Worm (Caenorhabditis elegans) whole organism, L4 larva: ENCODE results near the gene F44B9.8.
A peak's percentile ranks its signal among the peaks of the same experiment; 100 is the strongest.

Experiments used
- D1046.2 ChIP-seq: fragments of 200-800 bp; sonication (Bioruptor generic); IDR thresholded peaks from 2 replicates; pipeline ENCODE4 v1.3.6; 2022; ENCODE audit warnings: missing genetic modification characterization, missing compliant biosample characterization
- F37D6.2 ChIP-seq: sonication (generic microtip); optimal IDR thresholded peaks from 2 replicates; lab custom pipeline; 2016; ENCODE audit warnings: mild to moderate bottlenecking, missing genetic modification characterization, missing compliant biosample characterization
- R02D3.7 ChIP-seq: fragments of 150-350 bp; sonication (generic microtip); optimal IDR thresholded peaks from 3 replicates; lab custom pipeline; 2014; ENCODE audit warnings: missing biosample characterization, missing genetic modification characterization
- Y105C5A.15 ChIP-seq: fragments of 200-800 bp; sonication (Bioruptor generic); IDR thresholded peaks from 2 replicates; pipeline ENCODE4 v1.3.6; 2022; ENCODE audit warnings: missing genetic modification characterization, missing compliant biosample characterization
- ZK546.5 ChIP-seq, 2 experiments: sonication (generic microtip); optimal IDR thresholded peaks; 2 replicates each; lab custom pipeline; 2017; ENCODE audit warnings: missing biosample characterization in 2 of 2, missing genetic modification characterization in 2 of 2
- aha-1 ChIP-seq: fragments of 150-350 bp; peaks from one replicate; lab custom pipeline; 2014; ENCODE audit warnings: missing biosample characterization, missing genetic modification characterization
- aly-2 ChIP-seq: sonication (generic microtip); optimal IDR thresholded peaks from 2 replicates; lab custom pipeline; 2018; ENCODE audit warnings: missing biosample characterization, missing genetic modification characterization
- ama-1 ChIP-seq: fragments of 150-350 bp; optimal IDR thresholded peaks from 2 replicates; lab custom pipeline; 2014; ENCODE audit warnings: inconsistent platforms, mixed read lengths
- ceh-28 ChIP-seq: fragments of 150-350 bp; optimal IDR thresholded peaks from 2 replicates; lab custom pipeline; 2014; ENCODE audit warnings: missing biosample characterization, missing genetic modification reagents, missing genetic modification characterization
- daf-12 ChIP-seq: fragments of 150-350 bp; optimal IDR thresholded peaks from 2 replicates; lab custom pipeline; 2014; ENCODE audit warnings: missing biosample characterization, missing genetic modification reagents, missing genetic modification characterization
- daf-16 ChIP-seq, 3 experiments: sonication (generic microtip); optimal IDR thresholded peaks; 2 replicates each; lab custom pipeline; 2016 to 2017; ENCODE audit warnings: missing genetic modification characterization in 3 of 3, missing genetic modification reagents in 3 of 3, mild to moderate bottlenecking in 2 of 3, missing compliant biosample characterization in 2 of 3, missing biosample characterization in 1 of 3, moderate library complexity in 1 of 3
- dmd-9 ChIP-seq: fragments of 200-800 bp; sonication (Bioruptor generic); IDR thresholded peaks from 2 replicates; pipeline ENCODE4 v1.3.6; 2022; ENCODE audit warnings: missing genetic modification reagents, missing genetic modification characterization, missing compliant biosample characterization
- dpl-1 ChIP-seq: fragments of 150-350 bp; optimal IDR thresholded peaks from 2 replicates; lab custom pipeline; 2014; ENCODE audit warnings: missing biosample characterization, missing genetic modification reagents, missing genetic modification characterization
- duxl-1 ChIP-seq: sonication (generic microtip); optimal IDR thresholded peaks from 2 replicates; lab custom pipeline; 2016; ENCODE audit warnings: mild to moderate bottlenecking, missing genetic modification characterization, moderate library complexity, missing compliant biosample characterization; ENCODE audit not compliant: poor library complexity
- fkh-10 ChIP-seq: fragments of 150-350 bp; optimal IDR thresholded peaks from 2 replicates; lab custom pipeline; 2014; ENCODE audit warnings: missing biosample characterization, missing genetic modification reagents, missing genetic modification characterization
- hlh-11 ChIP-seq: fragments of 200-800 bp; sonication (Bioruptor generic); optimal IDR thresholded peaks from 2 replicates; lab custom pipeline; 2018; ENCODE audit warnings: mild to moderate bottlenecking, missing genetic modification characterization, missing compliant biosample characterization
- hmg-1.1 ChIP-seq: fragments of 200-800 bp; sonication (Bioruptor generic); IDR thresholded peaks from 2 replicates; pipeline ENCODE4 v1.3.6; 2022; ENCODE audit warnings: missing genetic modification reagents, missing genetic modification characterization, missing compliant biosample characterization
- jun-1 ChIP-seq: fragments of 150-350 bp; optimal IDR thresholded peaks from 2 replicates; lab custom pipeline; 2014; ENCODE audit warnings: missing biosample characterization, missing genetic modification reagents, missing genetic modification characterization
- lin-1 ChIP-seq: fragments of 200-800 bp; sonication (Bioruptor generic); IDR thresholded peaks from 2 replicates; pipeline ENCODE4 v1.3.6; 2022; ENCODE audit warnings: missing genetic modification reagents, missing genetic modification characterization, missing compliant biosample characterization
- lin-13 ChIP-seq: fragments of 150-350 bp; optimal IDR thresholded peaks from 2 replicates; lab custom pipeline; 2014; ENCODE audit warnings: missing biosample characterization, missing genetic modification reagents, missing genetic modification characterization
- lin-38 ChIP-seq: fragments of 200-800 bp; sonication (Bioruptor generic); IDR thresholded peaks from 2 replicates; pipeline ENCODE4 v1.3.6; 2022; ENCODE audit warnings: missing genetic modification reagents, missing genetic modification characterization, missing compliant biosample characterization
- lsy-2 ChIP-seq, 2 experiments: fragments of 150-350 bp in 1 of 2; sonication (generic microtip) in 1 of 2; optimal IDR thresholded peaks; 2 replicates each; lab custom pipeline; 2014 to 2017; ENCODE audit warnings: missing biosample characterization in 2 of 2, missing genetic modification characterization in 2 of 2
- mep-1 ChIP-seq: fragments of 150-350 bp; sonication (generic microtip); optimal IDR thresholded peaks from 3 replicates; lab custom pipeline; 2014; ENCODE audit warnings: missing biosample characterization, missing genetic modification characterization
- mes-2 ChIP-seq: sonication (generic microtip); optimal IDR thresholded peaks from 2 replicates; lab custom pipeline; 2016; ENCODE audit warnings: missing genotype, mild to moderate bottlenecking, missing genetic modification characterization, missing compliant biosample characterization; ENCODE audit not compliant: poor library complexity, severe bottlenecking
- nhr-237 ChIP-seq: sonication (generic microtip); optimal IDR thresholded peaks from 2 replicates; lab custom pipeline; 2017; ENCODE audit warnings: missing biosample characterization, missing genetic modification characterization
- nhr-42 ChIP-seq: fragments of 200-800 bp; sonication (Bioruptor generic); IDR thresholded peaks from 2 replicates; pipeline ENCODE4 v1.3.6; 2022; ENCODE audit warnings: missing genetic modification characterization, missing compliant biosample characterization
- pqm-1 ChIP-seq: sonication (generic microtip); optimal IDR thresholded peaks from 2 replicates; lab custom pipeline; 2017; ENCODE audit warnings: missing biosample characterization, missing genetic modification characterization
- sdz-12 ChIP-seq: fragments of 200-800 bp; sonication (Bioruptor generic); optimal IDR thresholded peaks from 2 replicates; lab custom pipeline; 2018; ENCODE audit warnings: mild to moderate bottlenecking, missing genetic modification characterization, missing compliant biosample characterization
- snpc-4 ChIP-seq: fragments of 150-350 bp; optimal IDR thresholded peaks from 2 replicates; lab custom pipeline; 2014; ENCODE audit warnings: missing biosample characterization, missing genetic modification characterization
- spr-3 ChIP-seq: fragments of 200-800 bp; sonication (Bioruptor generic); optimal IDR thresholded peaks from 2 replicates; lab custom pipeline; 2018; ENCODE audit warnings: mild to moderate bottlenecking, missing genetic modification characterization, missing compliant biosample characterization
- tra-1 ChIP-seq: fragments of 200-800 bp; sonication (Bioruptor generic); IDR thresholded peaks from 2 replicates; pipeline ENCODE4 v1.3.6; 2022; ENCODE audit warnings: missing genetic modification reagents, missing genetic modification characterization, missing compliant biosample characterization
- unc-39 ChIP-seq: sonication (generic microtip); optimal IDR thresholded peaks from 2 replicates; lab custom pipeline; 2017; ENCODE audit warnings: missing biosample characterization, missing genetic modification characterization
- unc-62 ChIP-seq, 3 experiments: fragments of 150-350 bp in 1 of 3; sonication (generic microtip); optimal IDR thresholded peaks in 2 of 3; peaks in 1 of 3; 1 replicate in 1 of 3; 2 replicates in 2 of 3; lab custom pipeline; 2014 to 2017; ENCODE audit warnings: missing biosample characterization in 3 of 3, missing genetic modification characterization in 3 of 3, missing genetic modification reagents in 3 of 3, missing genotype in 1 of 3
- zfp-2 ChIP-seq: sonication (generic microtip); optimal IDR thresholded peaks from 2 replicates; lab custom pipeline; 2016; ENCODE audit warnings: mild to moderate bottlenecking, missing genetic modification characterization, missing compliant biosample characterization
- zip-2 ChIP-seq: fragments of 150-350 bp; optimal IDR thresholded peaks from 2 replicates; lab custom pipeline; 2014; ENCODE audit warnings: missing biosample characterization, missing genetic modification characterization
- ztf-7 ChIP-seq: fragments of 150-350 bp; optimal IDR thresholded peaks from 2 replicates; lab custom pipeline; 2014; ENCODE audit warnings: missing biosample characterization, missing genetic modification characterization

The F44B9.8 gene

DNA sequence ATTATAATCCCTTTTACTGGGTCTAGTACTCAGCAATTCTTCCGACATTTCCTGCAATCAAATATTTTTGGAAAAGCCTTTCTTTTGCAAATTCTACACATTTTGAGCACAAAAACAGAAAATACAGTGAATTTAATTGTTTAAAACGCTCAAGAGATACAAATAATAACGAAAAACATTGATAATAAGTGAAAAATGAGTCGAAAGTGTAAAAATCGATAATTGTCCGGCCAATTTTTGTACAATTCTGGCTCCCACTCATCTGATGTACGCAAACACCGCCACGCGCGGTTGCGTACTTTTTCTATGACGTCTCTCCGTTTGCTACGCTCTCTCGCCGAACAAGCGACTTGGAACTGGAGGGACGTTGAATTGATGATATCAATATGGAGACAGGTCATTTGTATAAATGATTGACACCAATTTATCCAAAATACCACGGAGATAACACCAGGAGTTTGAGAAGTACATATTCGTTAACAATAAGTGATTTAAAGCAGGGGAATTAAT, 8.6 kb downstream of the F44B9.8 start, which contains the start of gene lin-36 (continued):
- TF ChIP-seq mes-2 (tag; lab: Kevin White, UChicago) (peak; percentile 91), sdz-12 (GFP tag; lab: Kevin White, UChicago) (no peak), aly-2 (tag; lab: Kevin White, UChicago) (no peak), nhr-237 (no peak), lin-38 (GFP tag; lab: Robert Waterston, UW) (peak; percentile 71), pqm-1 (tag; lab: Kevin White, UChicago) (no peak), ZK546.5 (tag; optimal IDR thresholded peaks at IDR 0.05; lab: Kevin White, UChicago) (no peak), hlh-11 (peak; percentile 91), F37D6.2 (tag; lab: Kevin White, UChicago) (peak; percentile 24), nhr-42 (0 out of 2 replicates have a peak, but pooled peaks have one; percentile 20), ama-1 (lab: Kevin White, UChicago) (no peak), mep-1 (peak; percentile 79), ceh-28 (tag; lab: Kevin White, UChicago) (peak; percentile 58), spr-3 (no peak), hmg-1.1 (GFP tag; lab: Robert Waterston, UW) (peak; percentile 70)

DNA sequence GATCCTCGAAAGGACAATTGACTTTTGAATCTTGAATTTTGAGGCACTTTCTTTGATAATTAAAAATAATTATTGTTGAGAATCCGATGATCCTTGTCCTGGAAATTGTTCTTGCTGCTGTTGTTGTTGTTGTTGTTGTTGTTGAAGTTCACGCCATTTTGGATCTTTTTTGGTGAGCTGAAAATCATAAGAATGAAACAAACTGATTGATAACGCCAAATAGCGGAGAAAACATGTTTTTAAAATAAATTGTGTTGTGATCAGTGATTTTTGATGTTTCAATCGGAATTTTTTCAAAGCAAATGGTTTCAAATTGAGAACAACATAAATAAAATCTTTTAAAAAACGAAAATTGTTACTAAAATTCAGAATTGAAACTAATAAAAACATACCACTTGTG, 12.4 kb downstream of the F44B9.8 start:
- TF ChIP-seq daf-16 (GFP tag; optimal IDR thresholded peaks at IDR 0.05; lab: Kevin White, UChicago) (no peak), daf-16 (tag; optimal IDR thresholded peaks at IDR 0.05; lab: Kevin White, UChicago) (peak; percentile 96), dpl-1 (GFP tag; lab: Kevin White, UChicago) (no peak)

DNA sequence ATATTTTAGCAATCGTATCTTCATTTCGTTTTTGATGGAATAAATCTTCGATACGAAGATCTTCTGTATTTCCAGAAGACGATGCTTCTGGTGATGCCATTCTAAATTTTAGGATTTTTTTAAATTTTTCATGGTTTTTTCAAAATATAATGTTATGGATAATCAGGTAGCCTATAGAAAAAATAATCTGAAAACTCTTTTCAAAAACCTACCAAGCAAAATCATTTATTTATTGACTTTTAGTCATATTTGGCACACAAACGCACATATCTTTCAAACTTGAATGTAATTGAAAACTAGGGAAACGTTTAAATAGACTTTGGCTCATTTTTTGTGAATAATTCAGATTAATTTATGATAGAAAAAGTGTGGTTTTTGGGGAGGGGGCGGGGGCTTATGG, 13.0 kb downstream of the F44B9.8 start, which contains the start of gene F44B9.5:
Gene F44B9.5, minus strand, starts transcription at position 101 of the 400 bp plus-strand sequence.
- TF ChIP-seq aha-1 (peak; percentile 42), unc-39 (no peak)
- TF ChIP-seq, all 104 proteins: peak for 1

DNA sequence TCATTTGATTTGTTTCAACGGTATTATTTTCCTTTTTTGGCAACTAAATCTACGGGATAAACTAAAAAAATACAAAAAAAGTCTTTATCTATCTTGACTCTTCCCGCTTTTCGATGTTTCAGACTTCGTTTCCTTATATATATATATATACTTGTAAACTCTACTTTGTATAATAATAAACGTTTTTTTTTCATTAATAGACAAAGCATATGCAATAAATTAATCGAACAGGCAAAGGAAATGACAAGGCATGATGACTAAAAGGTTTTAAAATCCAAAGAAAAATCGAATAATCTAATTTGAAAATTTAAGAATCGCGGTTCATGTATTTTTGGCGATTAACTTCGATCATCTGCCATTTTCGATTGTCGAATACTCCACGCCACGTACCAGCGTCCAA, 15.9 kb downstream of the F44B9.8 start:
- TF ChIP-seq zfp-2 (tag; lab: Kevin White, UChicago) (no peak), jun-1 (no peak), dpl-1 (GFP tag; lab: Kevin White, UChicago) (no peak), unc-62 (GFP tag; optimal IDR thresholded peaks at IDR 0.05 in 1 of 2; lab: Kevin White, UChicago) (no peak), unc-62 (tag; optimal IDR thresholded peaks at IDR 0.05; lab: Kevin White, UChicago) (no peak), hlh-11 (no peak), Y105C5A.15 (GFP tag; lab: Robert Waterston, UW) (no peak)

DNA sequence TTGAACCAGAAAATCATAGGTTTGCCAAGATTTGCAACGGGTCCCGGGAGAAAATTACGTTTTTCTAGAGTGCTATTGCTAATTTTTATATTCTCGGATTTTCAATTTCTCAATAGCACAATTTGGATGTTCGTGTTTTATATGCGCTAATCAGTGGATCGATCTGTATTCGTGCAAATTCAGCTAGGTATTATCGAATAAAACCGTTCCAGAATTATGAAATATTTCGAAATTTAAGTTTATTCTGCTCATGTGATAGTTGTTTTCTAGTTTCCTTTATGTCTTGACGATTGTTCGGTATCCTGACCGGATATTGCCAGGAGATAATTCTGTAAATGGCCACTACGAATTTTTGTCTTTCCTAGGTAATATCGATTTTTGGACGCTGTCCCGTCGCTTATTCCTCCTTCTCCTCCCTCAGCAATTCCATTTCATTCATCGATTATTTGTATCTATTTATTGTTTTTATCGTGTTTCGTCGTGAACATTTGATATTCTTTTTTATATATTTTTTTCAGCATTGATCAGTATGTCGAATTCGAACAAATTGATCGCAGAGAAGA, 19.1 kb downstream of the F44B9.8 start, which contains the start of gene cit-1.2:
Gene cit-1.2, plus strand, starts transcription at position 513 of the 563 bp plus-strand sequence.
- no peak for TF ChIP-seq sdz-12 (GFP tag; lab: Kevin White, UChicago)
- TF ChIP-seq dmd-9 (GFP tag; lab: Robert Waterston, UW), result no peak
- TF ChIP-seq D1046.2 (GFP tag; lab: Robert Waterston, UW), result no peak
- no peak for TF ChIP-seq unc-62 (GFP tag; optimal IDR thresholded peaks at IDR 0.05 in 1 of 2; lab: Kevin White, UChicago)
- TF ChIP-seq unc-62 (tag; optimal IDR thresholded peaks at IDR 0.05; lab: Kevin White, UChicago), result no peak
- peak; percentile 51 for TF ChIP-seq zip-2 (tag; lab: Kevin White, UChicago)

DNA sequence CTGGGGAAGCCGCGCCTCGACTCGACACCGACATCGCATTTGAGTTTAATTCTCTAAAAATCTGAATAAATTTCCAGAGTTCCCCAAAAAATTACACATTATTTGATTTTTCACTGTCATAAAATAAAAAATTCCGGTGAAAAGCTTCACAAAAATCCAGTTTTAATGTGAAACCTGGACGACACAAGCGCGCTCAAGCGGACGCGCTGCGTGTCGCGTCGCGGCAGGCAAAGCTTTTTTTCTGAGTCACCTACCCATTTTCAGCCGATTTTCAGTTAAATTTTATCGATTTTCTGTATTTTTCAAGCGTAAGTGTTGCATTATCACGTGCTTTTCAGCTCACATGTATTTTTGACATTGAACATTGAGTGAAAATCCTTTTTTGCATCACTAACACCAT, 19.7 kb downstream of the F44B9.8 start, which contains the start of gene cit-1.1:
Gene cit-1.1, minus strand, starts transcription at position 53 of the 400 bp plus-strand sequence.
- TF ChIP-seq lin-38 (GFP tag; lab: Robert Waterston, UW) (peak; percentile 81), fkh-10 (GFP tag; lab: Kevin White, UChicago) (no peak), R02D3.7 (tag; lab: Kevin White, UChicago) (no peak), aha-1 (peak; percentile 92), dpl-1 (GFP tag; lab: Kevin White, UChicago) (peak; percentile 37), lin-13 (no peak), daf-12 (tag; lab: Kevin White, UChicago) (no peak), lin-1 (GFP tag; lab: Robert Waterston, UW) (no peak), snpc-4 (no peak), duxl-1 (tag; lab: Kevin White, UChicago) (no peak), ztf-7 (no peak), tra-1 (GFP tag; lab: Robert Waterston, UW) (no peak), lsy-2 (tag; optimal IDR thresholded peaks at IDR 0.05; lab: Kevin White, UChicago) (peak in 1 of 2 experiments; percentile 35)
- TF ChIP-seq, all 104 proteins: peak for 4
